Worm (Caenorhabditis elegans) whole organism, late embryonic: ENCODE data around the gene lido-2.

Source experiments
- K09A11.1 ChIP-seq: sonication (generic microtip); optimal IDR thresholded peaks from 2 replicates; lab custom pipeline; 2017; ENCODE audit warnings: antibody characterized with exemption, mild to moderate bottlenecking, missing genetic modification characterization, missing compliant biosample characterization; ENCODE audit not compliant: insufficient read depth
- T23F11.4 ChIP-seq: fragments of 200-800 bp; sonication (Bioruptor generic); optimal IDR thresholded peaks from 2 replicates; lab custom pipeline; 2018; ENCODE audit warnings: mild to moderate bottlenecking, missing genetic modification characterization, missing compliant biosample characterization
- ahr-1 ChIP-seq: sonication (generic microtip); optimal IDR thresholded peaks from 2 replicates; lab custom pipeline; 2016; ENCODE audit warnings: missing genetic modification characterization, missing compliant biosample characterization
- ceh-22 ChIP-seq: sonication (generic microtip); optimal IDR thresholded peaks from 2 replicates; lab custom pipeline; 2017; ENCODE audit warnings: missing biosample characterization, missing genetic modification characterization
- ceh-6 ChIP-seq: fragments of 200-800 bp; sonication (Bioruptor generic); optimal IDR thresholded peaks from 2 replicates; lab custom pipeline; 2018; ENCODE audit warnings: mild to moderate bottlenecking, missing genetic modification characterization, missing compliant biosample characterization
- dmd-4 ChIP-seq: sonication (generic microtip); optimal IDR thresholded peaks from 2 replicates; lab custom pipeline; 2016; ENCODE audit warnings: borderline replicate concordance, missing genetic modification characterization, missing compliant biosample characterization
- eyg-1 ChIP-seq: sonication (generic microtip); optimal IDR thresholded peaks from 2 replicates; lab custom pipeline; 2016; ENCODE audit warnings: missing genotype, missing genetic modification characterization, missing compliant biosample characterization
- hlh-30 ChIP-seq: sonication (generic microtip); optimal IDR thresholded peaks from 2 replicates; lab custom pipeline; 2017; ENCODE audit warnings: antibody characterized with exemption, missing genetic modification characterization, missing compliant biosample characterization; ENCODE audit not compliant: insufficient read depth
- hlh-8 ChIP-seq: sonication (generic microtip); optimal IDR thresholded peaks from 2 replicates; lab custom pipeline; 2016; ENCODE audit warnings: missing genotype, missing genetic modification characterization, missing compliant biosample characterization
- sox-2 ChIP-seq: fragments of 200-800 bp; sonication (Bioruptor generic); IDR thresholded peaks from 2 replicates; pipeline ENCODE4 v1.3.6; 2022; ENCODE audit warnings: missing genetic modification reagents, missing genetic modification characterization, missing compliant biosample characterization
- unc-3 ChIP-seq, 2 experiments: fragments of 200-800 bp in 1 of 2; sonication (Bioruptor generic) in 1 of 2; sonication (generic microtip) in 1 of 2; conservative IDR thresholded peaks in 1 of 2; optimal IDR thresholded peaks in 1 of 2; 2 replicates each; pipeline versions ENCODE4 v1.3.6 to Lab custom; 2016 to 2022; ENCODE audit warnings: missing compliant biosample characterization in 2 of 2, missing genetic modification characterization in 2 of 2, missing genetic modification reagents in 1 of 2

- TF ChIP-seq unc-3 (GFP tag; conservative IDR thresholded peaks at IDR 0.05; lab: Robert Waterston, UW) (no peak), unc-3 (tag; optimal IDR thresholded peaks at IDR 0.05; lab: Kevin White, UChicago) (no peak), T23F11.4 (GFP tag; lab: Kevin White, UChicago) (no peak), ceh-6 (GFP tag; lab: Kevin White, UChicago) (no peak), ceh-22 (tag; lab: Kevin White, UChicago) (no peak), eyg-1 (tag; lab: Kevin White, UChicago) (no peak), dmd-4 (no peak), K09A11.1 (tag; lab: Kevin White, UChicago) (no peak), hlh-30 (no peak), sox-2 (GFP tag; lab: Robert Waterston, UW) (no peak), ahr-1 (tag; lab: Kevin White, UChicago) (no peak), hlh-8 (tag; lab: Kevin White, UChicago) (no peak)
Measured at ce11 chrX:17139204-17139780, 38.7 kb upstream of the lido-2 start.
